Fruit fly (Drosophila melanogaster): ENCODE data around the gene Pak.

- TF ChIP-seq h (optimal IDR thresholded peaks at IDR 0.05) = no peak
- TF ChIP-seq psq (optimal IDR thresholded peaks at IDR 0.05) = no peak
- no peak for TF ChIP-seq ttk (optimal IDR thresholded peaks at IDR 0.05)
- TF ChIP-seq insv (optimal IDR thresholded peaks at IDR 0.05) = no peak
Measured at dm6 chr3R:6395572-6396295, 45.0 kb downstream of the Pak start.

Data from Kc167 (cell line).